Worm (Caenorhabditis elegans) whole organism, dauer: Measurements from ENCODE around the gene pas-2.

Source experiments
- unc-62 ChIP-seq: sonication (generic microtip); optimal IDR thresholded peaks from 2 replicates; lab custom pipeline; 2017; ENCODE audit warnings: missing biosample characterization, missing genetic modification reagents, missing genetic modification characterization

Gene pas-2

DNA sequence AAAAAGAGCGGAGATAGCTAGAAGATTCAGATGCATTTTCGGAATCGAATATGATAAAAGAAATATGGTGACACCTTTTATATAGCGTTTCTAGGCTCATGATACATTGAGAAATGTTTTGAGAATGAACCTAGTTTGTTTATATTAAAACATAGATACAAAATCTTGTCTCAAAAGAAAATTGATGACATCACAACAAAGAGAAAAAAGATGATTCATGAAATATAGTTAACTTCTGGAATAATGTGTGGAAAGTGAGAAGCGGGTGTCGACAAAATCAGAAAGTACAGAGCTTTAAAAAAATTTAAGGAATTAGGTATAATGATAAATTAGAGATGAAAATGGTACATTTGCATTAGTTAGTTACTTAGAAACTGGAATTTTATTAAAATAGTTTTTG is 22.6 kb downstream of the pas-2 start, which contains the start of gene D1054.10:
Gene D1054.10, minus strand, starts transcription at position 101 of the 400 bp plus-strand sequence.
- TF ChIP-seq unc-62 (GFP tag; lab: Kevin White, UChicago): no peak

DNA sequence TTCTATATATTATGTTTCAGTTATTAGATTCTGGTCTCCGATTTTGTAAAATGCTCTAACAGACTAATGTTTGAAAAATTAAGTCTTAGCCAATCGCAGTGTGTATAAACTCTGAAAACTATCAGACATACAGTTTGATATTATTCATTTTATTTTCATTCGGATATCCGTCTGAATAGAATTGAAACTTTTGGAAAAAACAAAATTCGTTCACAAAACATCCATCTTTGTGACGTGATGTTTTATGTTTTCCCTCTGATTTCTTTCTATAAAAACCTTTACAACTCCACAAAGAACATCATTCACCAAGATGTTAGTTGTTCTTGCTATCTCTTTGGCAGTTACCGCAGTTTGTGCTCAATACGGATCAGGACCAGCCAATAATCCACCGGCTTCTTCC is 23.3 kb downstream of the pas-2 start, which contains the start of gene ule-3:
Gene ule-3, plus strand, starts transcription at position 301 of the 400 bp plus-strand sequence.
- TF ChIP-seq unc-62 (GFP tag; lab: Kevin White, UChicago): no peak

DNA sequence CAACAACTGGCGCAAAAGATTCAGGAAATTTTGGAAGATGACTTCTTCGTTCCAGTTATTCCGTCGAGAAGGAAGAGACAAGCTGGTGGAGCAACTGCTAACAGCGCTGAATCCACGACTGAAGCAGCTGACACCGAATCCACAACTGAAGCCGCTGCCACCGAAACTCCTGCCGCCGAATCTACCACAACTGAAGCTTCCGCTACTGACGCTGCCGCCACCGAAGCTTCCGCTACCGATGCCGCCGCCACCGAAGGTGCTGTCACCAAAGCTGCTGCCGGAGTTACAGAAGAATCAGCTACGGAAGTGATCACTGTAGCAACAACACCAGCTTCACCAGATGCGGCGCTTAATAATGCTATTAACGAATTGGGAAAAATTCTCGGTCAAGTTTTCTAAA is 24.3 kb downstream of the pas-2 start:
- no peak for TF ChIP-seq unc-62 (GFP tag; lab: Kevin White, UChicago)

DNA sequence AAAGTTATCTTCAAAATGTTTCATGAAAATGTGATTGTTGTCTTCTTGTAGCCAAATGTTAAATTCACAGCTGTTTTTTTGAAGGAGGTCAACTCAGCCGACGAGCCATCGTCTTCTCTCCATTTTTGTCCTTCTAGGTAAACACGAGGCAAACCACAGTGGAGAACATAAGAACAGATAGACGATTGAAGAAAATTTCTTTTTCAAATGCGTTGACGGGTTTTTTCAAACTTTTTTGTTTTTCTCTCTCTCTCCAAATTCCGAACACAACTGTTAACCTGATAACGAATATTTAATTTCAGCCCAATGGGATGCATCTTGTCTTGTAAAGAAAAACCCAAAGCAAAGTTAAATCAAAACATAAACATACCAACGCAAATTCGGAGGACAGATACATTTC is 25.3 kb downstream of the pas-2 start, which contains the start of gene D1054.19:
Gene D1054.19, plus strand, starts transcription at position 301 of the 400 bp plus-strand sequence.
- no peak for TF ChIP-seq unc-62 (GFP tag; lab: Kevin White, UChicago)

DNA sequence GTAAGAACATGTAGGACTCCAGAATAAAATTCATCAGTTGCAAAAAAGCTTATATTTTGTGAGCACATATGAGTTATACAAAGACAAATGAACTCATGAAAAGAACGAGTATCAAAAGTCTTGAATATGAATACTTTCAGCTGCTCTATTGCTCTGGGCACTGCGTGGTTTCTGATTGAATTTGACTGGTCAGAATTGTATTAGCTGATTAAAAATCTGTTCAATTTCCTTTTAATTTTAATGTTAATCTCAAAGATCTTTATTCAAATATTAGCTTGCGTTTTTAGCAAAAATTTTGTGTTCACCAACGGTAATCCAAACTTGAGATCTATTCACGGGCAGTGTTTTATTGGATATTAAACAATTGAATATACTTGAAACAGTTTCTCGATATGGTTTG is 27.9 kb downstream of the pas-2 start, which contains the start of gene srh-184:
Gene srh-184, minus strand, starts transcription at position 101 of the 400 bp plus-strand sequence.
- no peak for TF ChIP-seq unc-62 (GFP tag; lab: Kevin White, UChicago)

DNA sequence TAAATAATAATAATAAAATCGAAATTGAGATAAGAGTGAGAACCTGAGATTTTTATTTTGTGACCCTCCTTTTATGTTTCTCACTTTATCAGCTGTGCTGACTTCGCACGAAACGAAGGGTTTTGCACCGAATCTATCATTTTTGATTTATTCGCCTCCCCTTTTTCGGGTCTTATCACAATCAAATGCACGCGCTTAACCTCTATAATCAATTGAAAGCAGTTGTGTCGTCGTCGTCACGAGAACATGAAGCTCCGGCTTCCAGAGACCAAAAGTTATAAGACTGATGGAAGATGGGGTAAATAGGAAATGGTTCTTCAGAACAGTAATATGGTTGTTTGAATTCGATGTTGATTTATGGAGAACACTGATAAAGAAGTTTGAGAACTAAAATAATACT is 31.0 kb downstream of the pas-2 start, which contains the start of gene D1054.18:
Gene D1054.18, minus strand, starts transcription at position 45 of the 400 bp plus-strand sequence.
- no peak for TF ChIP-seq unc-62 (GFP tag; lab: Kevin White, UChicago)

DNA sequence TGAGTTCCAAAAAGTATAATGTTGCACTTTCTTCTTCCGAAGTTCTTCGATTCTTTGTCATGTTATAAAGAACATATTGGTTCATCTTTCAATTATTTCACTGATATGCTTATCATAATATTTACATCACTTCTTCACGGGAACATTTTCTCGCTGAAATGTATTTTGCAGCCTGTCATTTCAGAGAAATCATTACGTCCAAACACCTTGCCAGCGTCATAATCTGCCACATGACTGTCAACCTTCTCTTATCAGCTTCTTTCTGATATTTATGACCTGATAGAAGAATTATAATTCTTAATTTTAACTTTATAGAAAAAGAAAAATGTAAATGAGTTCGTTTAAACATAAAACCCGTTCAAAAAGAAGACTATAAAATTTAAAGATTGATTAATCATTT is 31.9 kb downstream of the pas-2 start:
- TF ChIP-seq unc-62 (GFP tag; lab: Kevin White, UChicago): no peak

DNA sequence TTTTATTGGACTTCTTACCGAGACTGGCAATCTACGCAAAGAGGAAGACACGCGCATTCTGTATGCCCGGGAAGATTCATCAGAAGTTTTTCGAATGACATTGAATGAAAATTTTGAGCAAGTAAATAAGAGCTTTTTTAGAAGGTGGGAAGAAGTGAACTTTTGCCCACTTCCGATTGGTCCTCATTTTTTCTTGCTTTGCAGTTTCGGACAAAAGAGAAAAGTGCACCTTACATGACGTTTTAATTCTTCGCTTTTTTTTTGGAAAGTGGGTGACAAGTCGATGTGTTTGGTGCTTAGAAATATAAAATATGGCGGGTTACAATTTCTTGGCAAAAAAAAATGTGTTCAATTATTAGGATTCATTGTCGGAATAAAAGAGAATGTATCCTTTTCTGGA is 34.2 kb downstream of the pas-2 start, which contains the start of gene secs-1:
Gene secs-1, minus strand, starts transcription at position 101 of the 400 bp plus-strand sequence.
- TF ChIP-seq unc-62 (GFP tag; lab: Kevin White, UChicago): no peak

DNA sequence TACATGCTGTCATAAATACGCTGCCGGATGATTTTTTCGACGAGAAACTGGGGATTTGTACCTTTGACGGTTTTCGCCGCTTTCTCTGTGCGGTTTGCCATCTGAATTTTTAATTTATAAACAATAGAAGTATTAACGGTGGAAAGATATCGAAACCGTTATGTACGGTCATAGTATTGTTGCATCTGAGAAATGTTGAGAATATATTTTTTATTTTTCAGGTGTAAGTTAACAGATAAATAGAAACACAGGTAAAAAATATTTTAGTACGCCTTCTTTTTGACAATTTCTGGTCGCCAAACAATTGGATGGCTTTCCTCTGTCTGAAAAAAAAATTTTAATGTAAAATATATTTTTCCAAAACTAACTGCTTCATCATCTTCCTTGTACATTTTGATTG is 35.8 kb downstream of the pas-2 start, which contains the start of gene prp-38:
Gene prp-38, minus strand, starts transcription at position 101 of the 400 bp plus-strand sequence.
- TF ChIP-seq unc-62 (GFP tag; lab: Kevin White, UChicago): no peak

DNA sequence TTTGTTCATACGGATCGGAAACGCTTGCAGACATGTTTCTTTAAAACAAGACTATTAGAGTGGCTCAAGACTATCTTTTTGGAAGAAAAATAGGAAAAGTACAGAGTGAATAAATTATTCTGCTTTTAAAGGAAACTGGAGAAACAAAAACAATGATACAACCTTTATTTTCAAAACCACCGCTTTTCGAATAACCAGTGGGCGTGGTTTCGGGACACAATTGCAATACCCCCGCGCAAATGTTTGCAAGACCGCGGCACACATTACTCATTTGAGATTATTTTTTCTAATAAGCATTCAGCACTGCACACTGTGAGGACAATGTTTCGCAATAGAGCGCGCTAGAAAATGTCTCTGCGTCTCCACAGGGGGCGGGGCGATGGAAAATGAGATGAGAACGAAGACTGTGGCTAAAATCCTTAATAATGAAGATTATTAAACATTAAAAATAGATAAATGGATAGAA is 37.7 kb downstream of the pas-2 start, which contains the start of gene plrg-1:
Gene plrg-1, minus strand, starts transcription at position 51 of the 466 bp plus-strand sequence.
- no peak for TF ChIP-seq unc-62 (GFP tag; lab: Kevin White, UChicago)

DNA sequence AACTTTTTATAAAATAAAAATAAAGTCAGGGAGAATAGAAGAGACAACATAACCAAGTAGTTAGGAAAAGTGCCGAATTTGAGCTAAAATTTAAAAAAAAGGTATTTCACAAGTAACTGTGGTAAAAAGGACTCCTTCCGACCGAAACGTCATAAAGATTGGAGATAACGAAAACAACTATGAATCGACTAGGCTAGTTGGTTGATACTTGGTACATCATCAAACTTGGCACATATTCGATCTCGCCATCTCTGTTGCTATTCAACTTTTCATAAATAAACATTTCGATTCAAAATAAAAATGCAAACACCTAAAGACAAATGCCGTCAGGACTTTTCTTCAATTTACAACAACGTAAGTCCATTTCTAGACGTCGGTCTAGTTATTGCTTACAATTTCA is 41.6 kb downstream of the pas-2 start, which contains the start of gene C29A12.22:
Gene C29A12.22, plus strand, starts transcription at position 301 of the 400 bp plus-strand sequence.
- no peak for TF ChIP-seq unc-62 (GFP tag; lab: Kevin White, UChicago)

DNA sequence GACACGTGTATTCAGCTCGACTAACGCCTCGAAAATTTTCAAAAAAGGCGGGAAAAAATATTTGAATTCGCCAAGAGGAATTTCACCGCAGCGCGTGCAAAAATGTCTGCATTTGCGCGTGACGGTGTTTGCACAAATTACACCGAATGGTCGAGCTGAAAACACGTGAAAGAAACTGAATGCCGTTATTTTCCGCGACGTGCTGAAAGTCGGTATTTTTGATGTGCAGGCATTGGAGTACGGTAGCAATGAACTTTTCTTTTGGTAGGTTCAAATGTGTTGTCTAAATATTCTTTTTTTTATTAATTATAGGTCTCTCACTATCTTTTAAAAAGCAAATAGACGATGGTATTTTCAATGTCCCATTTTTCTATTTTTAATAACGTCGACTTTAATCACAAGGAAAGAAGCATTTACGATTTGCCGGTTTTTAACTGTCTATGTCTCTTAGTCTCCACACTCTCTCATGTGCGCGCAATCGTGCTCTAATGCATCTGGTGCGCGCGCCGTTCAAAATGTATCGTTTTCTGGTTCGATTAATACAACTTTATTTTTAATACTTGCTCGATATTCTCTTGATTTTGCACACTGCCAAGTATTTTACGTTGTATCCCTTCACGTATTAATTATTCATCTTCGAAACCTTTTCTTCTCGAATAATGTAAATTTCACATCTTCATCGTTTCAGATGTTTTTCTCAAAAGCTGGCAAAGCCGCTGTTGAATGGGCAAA is 43.4 kb downstream of the pas-2 start, which contains the start of the genes C29A12.1 and lig-1:
Gene C29A12.1, minus strand, starts transcription at position 63 of the 732 bp plus-strand sequence.
Gene lig-1, plus strand, starts transcription at position 682 of the 732 bp plus-strand sequence.
- no peak for TF ChIP-seq unc-62 (GFP tag; lab: Kevin White, UChicago)

DNA sequence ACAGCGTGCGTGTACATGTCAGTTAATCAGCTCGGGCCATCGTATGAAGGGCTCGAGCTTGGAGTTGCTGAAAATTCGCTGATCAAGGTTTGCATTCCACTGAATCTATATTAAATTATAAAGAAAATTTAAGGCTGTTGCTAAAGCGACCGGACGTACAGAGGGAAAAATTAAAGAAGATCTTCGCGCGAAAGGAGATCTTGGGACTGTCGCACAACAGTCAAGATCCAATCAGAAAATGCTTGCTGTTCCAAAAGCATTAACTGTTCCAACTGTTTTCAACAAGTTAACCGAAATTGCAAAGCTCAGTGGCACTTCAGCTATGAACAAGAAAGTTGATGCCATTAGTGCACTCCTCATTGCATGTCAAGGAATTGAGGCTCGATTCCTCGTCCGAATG is 44.2 kb downstream of the pas-2 start:
- TF ChIP-seq unc-62 (GFP tag; lab: Kevin White, UChicago): no peak

DNA sequence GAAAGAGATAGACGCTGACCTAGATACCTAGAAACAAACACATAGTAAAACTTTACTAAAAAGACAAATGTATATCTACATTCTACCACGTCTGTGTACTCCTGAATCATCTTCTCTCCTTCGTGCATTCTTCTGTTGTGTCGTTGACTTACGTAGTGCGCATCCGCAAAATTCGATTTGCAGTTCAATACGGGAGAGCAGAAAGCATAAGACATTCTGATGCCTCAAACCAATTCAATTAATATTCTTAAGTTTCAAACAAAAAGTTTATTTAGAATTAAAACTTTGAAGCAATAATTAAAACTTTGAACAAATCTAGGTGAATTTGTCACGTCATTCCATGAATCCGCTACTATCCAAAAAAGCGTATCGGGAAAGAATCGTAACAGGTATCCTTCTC is 46.7 kb downstream of the pas-2 start:
- no peak for TF ChIP-seq unc-62 (GFP tag; lab: Kevin White, UChicago)

DNA sequence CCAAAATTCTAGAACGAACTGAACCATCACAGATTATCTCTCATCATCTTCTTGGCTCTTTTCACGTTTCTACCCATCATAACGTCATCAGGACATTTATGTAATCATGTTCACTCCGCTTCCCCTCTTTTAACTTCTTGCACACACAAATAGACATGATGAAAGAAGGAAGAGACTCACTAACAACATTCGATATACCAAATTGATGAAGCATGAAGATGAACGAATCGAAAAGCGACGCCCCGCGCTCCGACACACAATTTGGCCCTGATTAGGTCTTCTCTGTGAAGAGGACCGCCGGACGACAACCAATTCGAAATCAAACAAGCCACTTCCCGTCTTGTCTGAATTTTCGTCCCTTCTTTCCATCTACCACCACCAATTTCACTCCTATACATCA is 48.3 kb downstream of the pas-2 start:
- no peak for TF ChIP-seq unc-62 (GFP tag; lab: Kevin White, UChicago)
